Worm (Caenorhabditis elegans) whole organism, young adult: ENCODE results near the gene T09A12.1.

ENCODE experiments used
- B0019.2 ChIP-seq: fragments of 200-800 bp; sonication (Bioruptor generic); conservative IDR thresholded peaks from 2 replicates; pipeline ENCODE4 v1.3.6; 2022; ENCODE audit warnings: missing genetic modification reagents, missing genetic modification characterization, missing compliant biosample characterization
- B0336.3 ChIP-seq: fragments of 200-800 bp; sonication (Bioruptor generic); IDR thresholded peaks from 2 replicates; pipeline ENCODE4 v1.3.6; 2022; ENCODE audit warnings: missing genetic modification characterization, missing compliant biosample characterization
- F37B4.10 ChIP-seq: fragments of 200-800 bp; sonication (Bioruptor generic); IDR thresholded peaks from 2 replicates; pipeline ENCODE4 v1.3.6; 2022; ENCODE audit warnings: missing genetic modification characterization, missing compliant biosample characterization
- F49E8.2 ChIP-seq: sonication (generic microtip); optimal IDR thresholded peaks from 3 replicates; lab custom pipeline; 2017; ENCODE audit warnings: missing genetic modification characterization, mild to moderate bottlenecking, missing compliant biosample characterization, antibody characterized with exemption, moderate library complexity; ENCODE audit not compliant: insufficient read depth
- Y79H2A.3 ChIP-seq: fragments of 200-800 bp; sonication (Bioruptor generic); conservative IDR thresholded peaks from 2 replicates; pipeline ENCODE4 v1.3.6; 2022; ENCODE audit warnings: missing genetic modification reagents, missing genetic modification characterization, missing compliant biosample characterization
- ama-1 ChIP-seq, 3 experiments: fragments of 150-350 bp in 1 of 3; sonication (generic microtip) in 2 of 3; optimal IDR thresholded peaks; 2 replicates each; lab custom pipeline; 2014 to 2018; ENCODE audit warnings: missing biosample characterization in 2 of 3, missing genetic modification characterization in 2 of 3, missing genetic modification reagents in 2 of 3
- athp-1 ChIP-seq: sonication (generic microtip); optimal IDR thresholded peaks from 2 replicates; lab custom pipeline; 2017; ENCODE audit warnings: mild to moderate bottlenecking, missing genetic modification characterization, missing compliant biosample characterization
- attf-6 ChIP-seq: fragments of 200-800 bp; sonication (Bioruptor generic); IDR thresholded peaks from 2 replicates; pipeline ENCODE4 v1.3.6; 2022; ENCODE audit warnings: missing genetic modification reagents, missing genetic modification characterization, missing compliant biosample characterization
- bed-2 ChIP-seq: fragments of 200-800 bp; sonication (Bioruptor generic); IDR thresholded peaks from 2 replicates; pipeline ENCODE4 v1.3.6; 2022; ENCODE audit warnings: missing genetic modification reagents, missing genetic modification characterization, missing compliant biosample characterization
- ceh-40 ChIP-seq: fragments of 200-800 bp; sonication (Bioruptor generic); IDR thresholded peaks from 2 replicates; pipeline ENCODE4 v1.3.6; 2022; ENCODE audit warnings: missing genetic modification characterization, missing compliant biosample characterization
- dpl-1 ChIP-seq: fragments of 150-350 bp; optimal IDR thresholded peaks from 2 replicates; lab custom pipeline; 2014; ENCODE audit warnings: missing biosample characterization, missing genetic modification reagents, missing genetic modification characterization
- fkh-3 ChIP-seq: sonication (generic microtip); optimal IDR thresholded peaks from 2 replicates; lab custom pipeline; 2016; ENCODE audit warnings: mild to moderate bottlenecking, missing genetic modification characterization, missing compliant biosample characterization
- gei-17 ChIP-seq: fragments of 200-800 bp; sonication (Bioruptor generic); optimal IDR thresholded peaks from 2 replicates; lab custom pipeline; 2018; ENCODE audit warnings: mild to moderate bottlenecking, missing genetic modification characterization, missing compliant biosample characterization
- him-1 ChIP-seq: sonication (generic microtip); optimal IDR thresholded peaks from 2 replicates; lab custom pipeline; 2016; ENCODE audit warnings: missing genotype, missing genetic modification reagents, missing genetic modification characterization, missing compliant biosample characterization
- hlh-26 ChIP-seq: fragments of 200-800 bp; sonication (Bioruptor generic); conservative IDR thresholded peaks from 2 replicates; pipeline ENCODE4 v1.3.6; 2022; ENCODE audit warnings: missing genetic modification reagents, missing genetic modification characterization, missing compliant biosample characterization
- hmg-1.2 ChIP-seq: fragments of 200-800 bp; sonication (Bioruptor generic); IDR thresholded peaks from 2 replicates; pipeline ENCODE4 v1.3.6; 2022; ENCODE audit warnings: missing genetic modification reagents, missing genetic modification characterization, missing compliant biosample characterization
- hrde-1 ChIP-seq: sonication (generic microtip); optimal IDR thresholded peaks from 2 replicates; lab custom pipeline; 2016; ENCODE audit warnings: missing genetic modification characterization, mild to moderate bottlenecking, missing compliant biosample characterization, moderate library complexity, missing genotype, missing genetic modification reagents, borderline replicate concordance
- hsf-1 ChIP-seq: fragments of 200-800 bp; sonication (Bioruptor generic); IDR thresholded peaks from 2 replicates; pipeline ENCODE4 v1.3.6; 2022; ENCODE audit warnings: missing genetic modification reagents, missing genetic modification characterization, missing compliant biosample characterization
- lag-1 ChIP-seq: fragments of 200-800 bp; sonication (Bioruptor generic); IDR thresholded peaks from 2 replicates; pipeline ENCODE4 v1.3.6; 2022; ENCODE audit warnings: missing genetic modification reagents, missing genetic modification characterization, missing compliant biosample characterization
- lin-40 ChIP-seq: sonication (generic microtip); optimal IDR thresholded peaks from 2 replicates; lab custom pipeline; 2016; ENCODE audit warnings: missing genetic modification characterization, mild to moderate bottlenecking, missing compliant biosample characterization, missing genotype, missing genetic modification reagents
- madf-3 ChIP-seq: fragments of 200-800 bp; sonication (Bioruptor generic); IDR thresholded peaks from 2 replicates; pipeline ENCODE4 v1.3.6; 2022; ENCODE audit warnings: missing genetic modification reagents, missing genetic modification characterization, missing compliant biosample characterization
- madf-6 ChIP-seq: fragments of 200-800 bp; sonication (Bioruptor generic); IDR thresholded peaks from 2 replicates; pipeline ENCODE4 v1.3.6; 2022; ENCODE audit warnings: missing genetic modification reagents, missing genetic modification characterization, missing compliant biosample characterization
- mcd-1 ChIP-seq: fragments of 200-800 bp; sonication (Bioruptor generic); IDR thresholded peaks from 2 replicates; pipeline ENCODE4 v1.3.6; 2022; ENCODE audit warnings: missing genetic modification reagents, missing genetic modification characterization, missing compliant biosample characterization
- nfya-2 ChIP-seq: fragments of 200-800 bp; sonication (Bioruptor generic); IDR thresholded peaks from 2 replicates; pipeline ENCODE4 v1.3.6; 2022; ENCODE audit warnings: missing genetic modification reagents, missing genetic modification characterization, missing compliant biosample characterization
- nfyb-1 ChIP-seq: fragments of 200-800 bp; sonication (Bioruptor generic); IDR thresholded peaks from 2 replicates; pipeline ENCODE4 v1.3.6; 2022; ENCODE audit warnings: missing genetic modification reagents, missing genetic modification characterization, missing compliant biosample characterization
- nhr-179 ChIP-seq: sonication (generic microtip); optimal IDR thresholded peaks from 2 replicates; lab custom pipeline; 2016; ENCODE audit warnings: mild to moderate bottlenecking, missing genetic modification characterization, missing compliant biosample characterization
- nhr-27 ChIP-seq: fragments of 200-800 bp; sonication (Bioruptor generic); optimal IDR thresholded peaks from 2 replicates; lab custom pipeline; 2018; ENCODE audit warnings: mild to moderate bottlenecking, missing genetic modification characterization, moderate library complexity, missing compliant biosample characterization
- pbrm-1 ChIP-seq: fragments of 200-800 bp; sonication (Bioruptor generic); IDR thresholded peaks from 2 replicates; pipeline ENCODE4 v1.3.6; 2022; ENCODE audit warnings: missing genetic modification reagents, missing genetic modification characterization, missing compliant biosample characterization
- rec-8 ChIP-seq, 2 experiments: sonication (generic microtip); optimal IDR thresholded peaks; 2 replicates each; lab custom pipeline; 2016; ENCODE audit warnings: mild to moderate bottlenecking in 2 of 2, missing genetic modification characterization in 2 of 2, missing genetic modification reagents in 2 of 2, missing genotype in 2 of 2, missing biosample characterization in 1 of 2, missing compliant biosample characterization in 1 of 2, moderate library complexity in 1 of 2
- snpc-1.1 ChIP-seq: sonication (generic microtip); optimal IDR thresholded peaks from 2 replicates; lab custom pipeline; 2017; ENCODE audit warnings: missing genetic modification characterization, mild to moderate bottlenecking, missing compliant biosample characterization, antibody characterized with exemption, moderate library complexity, missing genotype, missing genetic modification reagents; ENCODE audit not compliant: insufficient read depth
- snpc-4 ChIP-seq, 5 experiments: fragments of 150-350 bp in 1 of 5; sonication (generic microtip) in 4 of 5; optimal IDR thresholded peaks; 2 replicates each; lab custom pipeline; 2014 to 2018; ENCODE audit warnings: missing genetic modification characterization in 5 of 5, missing biosample characterization in 3 of 5, antibody characterized with exemption in 2 of 5, mild to moderate bottlenecking in 2 of 5, missing compliant biosample characterization in 2 of 5, missing genotype in 2 of 5, moderate library complexity in 2 of 5, missing genetic modification reagents in 1 of 5
- tlf-1 ChIP-seq: fragments of 200-800 bp; sonication (Bioruptor generic); optimal IDR thresholded peaks from 2 replicates; lab custom pipeline; 2018; ENCODE audit warnings: mild to moderate bottlenecking, missing genetic modification characterization, missing compliant biosample characterization
- unc-130 ChIP-seq: sonication (generic microtip); optimal IDR thresholded peaks from 2 replicates; lab custom pipeline; 2016; ENCODE audit warnings: missing genetic modification reagents, missing genetic modification characterization, missing compliant biosample characterization
- xnd-1 ChIP-seq: sonication (generic microtip); optimal IDR thresholded peaks from 2 replicates; lab custom pipeline; 2016; ENCODE audit warnings: missing genotype, missing genetic modification reagents, missing genetic modification characterization, missing compliant biosample characterization
- zim-3 ChIP-seq: sonication (generic microtip); optimal IDR thresholded peaks from 2 replicates; lab custom pipeline; 2017; ENCODE audit warnings: mild to moderate bottlenecking, missing genetic modification characterization, moderate library complexity, missing compliant biosample characterization
- ztf-22 ChIP-seq: fragments of 200-800 bp; sonication (Bioruptor generic); optimal IDR thresholded peaks from 2 replicates; lab custom pipeline; 2018; ENCODE audit warnings: mild to moderate bottlenecking, missing genetic modification characterization, moderate library complexity, missing compliant biosample characterization

T09A12.1 gene

DNA sequence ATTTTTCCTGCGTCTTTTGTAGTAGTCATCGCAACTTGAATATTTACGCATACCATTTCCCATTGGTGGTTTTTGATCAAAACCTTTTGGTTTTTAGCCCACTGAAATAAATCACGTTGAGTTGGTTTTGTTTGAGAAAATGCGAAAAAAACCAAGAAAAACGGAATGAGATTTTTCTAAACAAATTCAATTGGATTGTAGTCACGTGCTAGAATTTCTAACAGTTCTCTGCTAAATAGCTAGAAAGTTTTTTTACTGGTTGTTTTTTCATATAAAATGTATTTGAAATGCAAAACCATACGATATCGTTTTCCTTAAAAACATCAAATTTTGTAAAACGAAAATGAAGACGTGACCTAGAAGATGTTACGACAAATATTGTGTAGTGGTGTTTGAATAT, 32.4 kb downstream of the T09A12.1 start, which contains the start of gene K07H8.12 (continued):
- TF ChIP-seq lag-1 (no peak), pbrm-1 (no peak), zim-3 (tag; lab: Kevin White, UChicago) (no peak), nhr-27 (tag; lab: Kevin White, UChicago) (no peak), snpc-1.1 (no peak)

DNA sequence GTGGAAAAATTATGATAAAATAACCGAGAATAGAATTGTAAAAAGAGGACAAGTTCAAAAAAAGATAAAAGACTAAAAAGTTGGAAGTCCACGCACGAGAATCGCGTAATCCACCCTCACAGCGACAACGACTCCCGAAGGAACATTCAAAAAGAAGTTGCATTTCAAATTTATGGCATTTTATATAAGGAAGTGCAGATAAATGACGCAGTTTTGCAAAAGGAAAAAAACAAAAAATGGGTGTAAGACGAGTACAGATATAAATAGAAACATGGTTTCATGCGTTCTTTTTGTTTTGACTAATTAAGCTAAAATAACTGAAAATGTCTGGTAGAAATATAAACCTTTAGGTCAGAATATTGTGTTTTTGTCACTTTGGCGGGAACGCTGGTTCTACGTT, 39.0 kb downstream of the T09A12.1 start:
- TF ChIP-seq dpl-1 (GFP tag; lab: Kevin White, UChicago) (no peak), mcd-1 (GFP tag; lab: Robert Waterston, UW) (no peak), snpc-4 (GFP tag; optimal IDR thresholded peaks at IDR 0.05; lab: Kevin White, UChicago) (no peak), snpc-4 (tag; optimal IDR thresholded peaks at IDR 0.05; lab: Kevin White, UChicago) (no peak), F37B4.10 (GFP tag; lab: Robert Waterston, UW) (no peak), nfyb-1 (GFP tag; lab: Robert Waterston, UW) (no peak), bed-2 (GFP tag; lab: Robert Waterston, UW) (no peak), madf-3 (no peak), lin-40 (tag; lab: Kevin White, UChicago) (no peak), hrde-1 (tag; lab: Kevin White, UChicago) (no peak)

DNA sequence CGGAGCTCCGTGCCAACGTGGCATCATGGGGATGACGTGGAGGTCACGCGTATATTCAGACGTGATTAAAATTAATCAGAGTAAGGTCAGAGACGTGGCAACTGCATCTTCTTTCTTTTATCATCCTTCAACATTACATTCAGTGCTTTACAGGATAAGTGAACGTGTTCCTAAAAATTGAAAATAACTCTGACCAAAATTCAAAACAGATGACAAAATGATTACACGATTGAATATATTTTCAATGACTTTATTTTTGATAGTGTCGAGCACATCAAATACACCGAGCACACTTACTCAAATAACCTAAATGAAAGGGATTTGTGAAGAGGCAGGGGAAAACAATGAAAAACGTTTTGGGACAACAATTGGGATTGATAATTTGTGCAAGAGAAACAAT, 42.1 kb downstream of the T09A12.1 start, which contains the start of gene K07H8.9:
TSS of gene K07H8.9 (minus strand) at position 125 of the 400 bp plus-strand sequence.
- TF ChIP-seq B0336.3 (GFP tag; lab: Robert Waterston, UW) (peak; percentile 33; the same call in 1 of the 2 replicates), athp-1 (no peak), fkh-3 (tag; lab: Kevin White, UChicago) (peak; percentile 6), nhr-179 (tag; lab: Kevin White, UChicago) (no peak), gei-17 (GFP tag; lab: Kevin White, UChicago) (no peak), hlh-26 (GFP tag; lab: Robert Waterston, UW) (no peak), nfya-2 (GFP tag; lab: Robert Waterston, UW) (no peak), tlf-1 (GFP tag; lab: Kevin White, UChicago) (peak; percentile 40), rec-8 (tag; optimal IDR thresholded peaks at IDR 0.05; lab: Kevin White, UChicago) (peak in 1 of 2 experiments; percentile 26), hmg-1.2 (GFP tag; lab: Robert Waterston, UW) (no peak), ama-1 (optimal IDR thresholded peaks at IDR 0.05; lab: Kevin White, UChicago) (no peak), ama-1 (GFP tag; optimal IDR thresholded peaks at IDR 0.05; lab: Kevin White, UChicago) (peak in 1 of 2 experiments; percentile 85), ceh-40 (GFP tag; lab: Robert Waterston, UW) (0 out of 2 replicates have a peak, but pooled peaks have one; percentile 20), dpl-1 (GFP tag; lab: Kevin White, UChicago) (no peak), Y79H2A.3 (GFP tag; lab: Robert Waterston, UW) (0 out of 2 replicates have a peak, but pooled peaks have one; percentile 8), madf-6 (GFP tag; lab: Robert Waterston, UW) (no peak), ztf-22 (no peak), hrde-1 (tag; lab: Kevin White, UChicago) (peak; percentile 91), snpc-4 (GFP tag; optimal IDR thresholded peaks at IDR 0.05; lab: Kevin White, UChicago) (no peak), snpc-4 (tag; optimal IDR thresholded peaks at IDR 0.05; lab: Kevin White, UChicago) (peak in 2 of 4 experiments; percentile 27 to 29), F49E8.2 (tag; lab: Kevin White, UChicago) (peak; percentile 82), B0019.2 (GFP tag; lab: Robert Waterston, UW) (no peak), xnd-1 (peak; percentile 15), hsf-1 (GFP tag; lab: Robert Waterston, UW) (peak; percentile 57; the same call in 1 of the 2 replicates), him-1 (tag; lab: Kevin White, UChicago) (peak; percentile 31), unc-130 (GFP tag; lab: Kevin White, UChicago) (peak; percentile 38), attf-6 (GFP tag; lab: Robert Waterston, UW) (0 out of 2 replicates have a peak, but pooled peaks have one; percentile 16)
